Worm (Caenorhabditis elegans): ENCODE results near the gene gly-3.

ce11 chrIII:7884863-7885262, 32.7 kb downstream of the gly-3 start, which contains the start of gene ZK688.11:
- TF ChIP-seq ama-1 (optimal IDR thresholded peaks at IDR 0.05) (no peak), ztf-11 (tag; optimal IDR thresholded peaks at IDR 0.05) (no peak), nhr-11 (tag; optimal IDR thresholded peaks at IDR 0.05) (no peak), nhr-237 (tag; optimal IDR thresholded peaks at IDR 0.05) (no peak), snpc-4 (tag; optimal IDR thresholded peaks at IDR 0.05) (no peak), unc-39 (tag; optimal IDR thresholded peaks at IDR 0.05) (no peak), elt-3 (tag; optimal IDR thresholded peaks at IDR 0.05) (no peak), fos-1 (tag; optimal IDR thresholded peaks at IDR 0.05) (no peak), elt-1 (tag; optimal IDR thresholded peaks at IDR 0.05) (no peak), ztf-1 (GFP tag; conservative IDR thresholded peaks at IDR 0.05) (no peak)
